Worm (Caenorhabditis elegans) whole organism, L1 larva: ENCODE measurements around the gene tag-321.

Source experiments
- C04F5.9 ChIP-seq: sonication (generic microtip); optimal IDR thresholded peaks from 2 replicates; lab custom pipeline; 2016; ENCODE audit warnings: missing genetic modification characterization, missing compliant biosample characterization
- C16A3.4 ChIP-seq: fragments of 150-350 bp; optimal IDR thresholded peaks from 2 replicates; lab custom pipeline; 2014; ENCODE audit warnings: missing biosample characterization, missing genetic modification characterization
- C34B4.2 ChIP-seq: sonication (generic microtip); optimal IDR thresholded peaks from 2 replicates; lab custom pipeline; 2017; ENCODE audit warnings: mild to moderate bottlenecking, missing genetic modification characterization, missing compliant biosample characterization
- F16B12.6 ChIP-seq: fragments of 150-350 bp; optimal IDR thresholded peaks from 2 replicates; lab custom pipeline; 2014; ENCODE audit warnings: missing biosample characterization, missing genetic modification characterization
- Y116A8C.19 ChIP-seq: sonication (generic microtip); optimal IDR thresholded peaks from 2 replicates; lab custom pipeline; 2016; ENCODE audit warnings: missing compliant biosample characterization, missing genetic modification characterization, borderline replicate concordance
- aly-2 ChIP-seq: fragments of 150-350 bp; optimal IDR thresholded peaks from 2 replicates; lab custom pipeline; 2014; ENCODE audit warnings: missing biosample characterization, missing genetic modification characterization
- ama-1 ChIP-seq: fragments of 150-350 bp; optimal IDR thresholded peaks from 2 replicates; lab custom pipeline; 2014
- ceh-82 ChIP-seq, 3 experiments: fragments of 150-350 bp in 1 of 3; sonication (generic microtip) in 2 of 3; optimal IDR thresholded peaks; 2 replicates each; lab custom pipeline; 2014 to 2017; ENCODE audit warnings: missing biosample characterization in 3 of 3, missing genetic modification characterization in 3 of 3
- dpl-1 ChIP-seq, 3 experiments: fragments of 150-350 bp in 2 of 3; sonication (generic microtip) in 1 of 3; optimal IDR thresholded peaks; 2 replicates each; lab custom pipeline; 2014 to 2017; ENCODE audit warnings: missing biosample characterization in 3 of 3, missing genetic modification characterization in 3 of 3, missing genetic modification reagents in 3 of 3
- efl-1 ChIP-seq, 4 experiments: fragments of 150-350 bp; optimal IDR thresholded peaks in 3 of 4; peaks in 1 of 4; 1 replicate in 1 of 4; 2 replicates in 3 of 4; lab custom pipeline; 2014; ENCODE audit warnings: missing biosample characterization in 2 of 4, missing genetic modification characterization in 2 of 4, missing genetic modification reagents in 2 of 4
- egl-27 ChIP-seq, 2 experiments: fragments of 150-350 bp in 1 of 2; sonication (generic microtip); optimal IDR thresholded peaks; 3 replicates each; lab custom pipeline; 2017 to 2018; ENCODE audit warnings: missing biosample characterization in 2 of 2, missing genetic modification characterization in 2 of 2, missing genetic modification reagents in 2 of 2
- elt-2 ChIP-seq: sonication (generic microtip); optimal IDR thresholded peaks from 2 replicates; lab custom pipeline; 2016; ENCODE audit warnings: missing genetic modification characterization, mild to moderate bottlenecking, inconsistent platforms, missing compliant biosample characterization, missing genetic modification reagents
- elt-3 ChIP-seq, 6 experiments: fragments of 150-350 bp in 1 of 6; sonication (generic microtip); optimal IDR thresholded peaks; 2 replicates each; lab custom pipeline; 2017 to 2018; ENCODE audit warnings: missing biosample characterization in 6 of 6, missing genetic modification characterization in 6 of 6, inconsistent platforms in 1 of 6
- ets-5 ChIP-seq: fragments of 200-800 bp; sonication (Bioruptor generic); IDR thresholded peaks from 2 replicates; pipeline ENCODE4 v1.3.6; 2022; ENCODE audit warnings: missing genetic modification characterization, missing compliant biosample characterization
- fkh-10 ChIP-seq: sonication (generic microtip); optimal IDR thresholded peaks from 2 replicates; lab custom pipeline; 2017; ENCODE audit warnings: missing biosample characterization, missing genetic modification reagents, missing genetic modification characterization
- fkh-4 ChIP-seq: sonication (generic microtip); optimal IDR thresholded peaks from 2 replicates; lab custom pipeline; 2016; ENCODE audit warnings: missing compliant biosample characterization, missing genetic modification characterization, borderline replicate concordance
- fos-1 ChIP-seq: fragments of 150-350 bp; optimal IDR thresholded peaks from 2 replicates; lab custom pipeline; 2014; ENCODE audit warnings: missing biosample characterization, missing genetic modification characterization
- hlh-17 ChIP-seq: fragments of 200-800 bp; sonication (Bioruptor generic); optimal IDR thresholded peaks from 2 replicates; lab custom pipeline; 2018; ENCODE audit warnings: missing genetic modification characterization, mild to moderate bottlenecking, missing compliant biosample characterization, moderate library complexity, borderline replicate concordance
- hpl-2 ChIP-seq: fragments of 150-350 bp; optimal IDR thresholded peaks from 2 replicates; lab custom pipeline; 2014; ENCODE audit warnings: missing biosample characterization, missing genetic modification reagents, missing genetic modification characterization
- lin-14 ChIP-seq: fragments of 200-800 bp; sonication (Bioruptor generic); optimal IDR thresholded peaks from 2 replicates; lab custom pipeline; 2018; ENCODE audit warnings: mild to moderate bottlenecking, missing genetic modification characterization, moderate library complexity, missing compliant biosample characterization
- lin-35 ChIP-seq, 2 experiments: fragments of 150-350 bp; optimal IDR thresholded peaks; 2 replicates each; lab custom pipeline; 2014; ENCODE audit warnings: missing biosample characterization in 2 of 2, missing genetic modification characterization in 2 of 2, missing genetic modification reagents in 2 of 2
- lin-39 ChIP-seq: fragments of 150-350 bp; optimal IDR thresholded peaks from 2 replicates; lab custom pipeline; 2014; ENCODE audit warnings: missing biosample characterization, missing genetic modification reagents, missing genetic modification characterization
- lir-3 ChIP-seq: sonication (generic microtip); optimal IDR thresholded peaks from 2 replicates; lab custom pipeline; 2016; ENCODE audit warnings: mild to moderate bottlenecking, missing genetic modification characterization, moderate library complexity, missing compliant biosample characterization; ENCODE audit not compliant: poor library complexity
- mdl-1 ChIP-seq, 2 experiments: fragments of 150-350 bp; optimal IDR thresholded peaks; 2 replicates each; lab custom pipeline; 2014 to 2017; ENCODE audit warnings: missing biosample characterization in 2 of 2, missing genetic modification characterization in 2 of 2, inconsistent platforms in 1 of 2
- nhr-11 ChIP-seq: fragments of 150-350 bp; optimal IDR thresholded peaks from 2 replicates; lab custom pipeline; 2014; ENCODE audit warnings: missing biosample characterization, missing genetic modification characterization
- nhr-19 ChIP-seq: fragments of 200-800 bp; sonication (Bioruptor generic); conservative IDR thresholded peaks from 2 replicates; pipeline ENCODE4 v1.3.6; 2022; ENCODE audit warnings: missing genetic modification characterization, missing compliant biosample characterization
- nhr-28 ChIP-seq: fragments of 150-350 bp; optimal IDR thresholded peaks from 2 replicates; lab custom pipeline; 2014; ENCODE audit warnings: missing biosample characterization, missing genetic modification characterization
- nhr-71 ChIP-seq: sonication (generic microtip); optimal IDR thresholded peaks from 2 replicates; lab custom pipeline; 2016; ENCODE audit warnings: mild to moderate bottlenecking, missing genetic modification characterization, moderate library complexity, missing compliant biosample characterization
- nhr-76 ChIP-seq: sonication (generic microtip); optimal IDR thresholded peaks from 2 replicates; lab custom pipeline; 2017; ENCODE audit warnings: missing biosample characterization, missing genetic modification characterization
- nhr-84 ChIP-seq: sonication (generic microtip); optimal IDR thresholded peaks from 2 replicates; lab custom pipeline; 2017; ENCODE audit warnings: missing biosample characterization, missing genetic modification characterization
- nhr-90 ChIP-seq: sonication (generic microtip); optimal IDR thresholded peaks from 2 replicates; lab custom pipeline; 2016; ENCODE audit warnings: mild to moderate bottlenecking, missing genetic modification characterization, missing compliant biosample characterization; ENCODE audit not compliant: poor library complexity
- pqm-1 ChIP-seq: sonication (generic microtip); optimal IDR thresholded peaks from 3 replicates; lab custom pipeline; 2017; ENCODE audit warnings: missing biosample characterization, missing genetic modification characterization
- rnt-1 ChIP-seq: sonication (generic microtip); optimal IDR thresholded peaks from 2 replicates; lab custom pipeline; 2016; ENCODE audit warnings: mild to moderate bottlenecking, missing genetic modification characterization, moderate library complexity, missing compliant biosample characterization
- skn-1 ChIP-seq: fragments of 150-350 bp; optimal IDR thresholded peaks from 2 replicates; lab custom pipeline; 2014; ENCODE audit warnings: missing biosample characterization, missing genetic modification characterization
- snpc-4 ChIP-seq: fragments of 150-350 bp; optimal IDR thresholded peaks from 2 replicates; lab custom pipeline; 2014; ENCODE audit warnings: missing biosample characterization, missing genetic modification characterization
- sptf-1 ChIP-seq: fragments of 150-350 bp; optimal IDR thresholded peaks from 2 replicates; lab custom pipeline; 2014; ENCODE audit warnings: missing biosample characterization, missing genetic modification characterization
- sup-37 ChIP-seq: fragments of 200-800 bp; sonication (Bioruptor generic); optimal IDR thresholded peaks from 2 replicates; lab custom pipeline; 2018; ENCODE audit warnings: mild to moderate bottlenecking, missing genetic modification characterization, missing compliant biosample characterization
- tbx-2 ChIP-seq: sonication (generic microtip); optimal IDR thresholded peaks from 2 replicates; lab custom pipeline; 2016; ENCODE audit warnings: missing genetic modification characterization, missing compliant biosample characterization
- unc-130 ChIP-seq: fragments of 150-350 bp; optimal IDR thresholded peaks from 2 replicates; lab custom pipeline; 2017; ENCODE audit warnings: missing biosample characterization, missing genetic modification characterization, inconsistent platforms
- unc-62 ChIP-seq: fragments of 150-350 bp; optimal IDR thresholded peaks from 2 replicates; lab custom pipeline; 2014; ENCODE audit warnings: missing biosample characterization, missing genetic modification reagents, missing genetic modification characterization
- xbp-1 ChIP-seq: sonication (generic microtip); optimal IDR thresholded peaks from 2 replicates; lab custom pipeline; 2016; ENCODE audit warnings: missing genetic modification characterization, missing compliant biosample characterization
- zip-4 ChIP-seq: fragments of 200-800 bp; sonication (Bioruptor generic); optimal IDR thresholded peaks from 2 replicates; lab custom pipeline; 2018; ENCODE audit warnings: mild to moderate bottlenecking, missing genetic modification characterization, moderate library complexity, missing compliant biosample characterization
- ztf-11 ChIP-seq, 2 experiments: sonication (generic microtip); optimal IDR thresholded peaks; 2 replicates each; lab custom pipeline; 2016 to 2017; ENCODE audit warnings: missing genetic modification characterization in 2 of 2, missing biosample characterization in 1 of 2, missing compliant biosample characterization in 1 of 2

Gene tag-321

DNA sequence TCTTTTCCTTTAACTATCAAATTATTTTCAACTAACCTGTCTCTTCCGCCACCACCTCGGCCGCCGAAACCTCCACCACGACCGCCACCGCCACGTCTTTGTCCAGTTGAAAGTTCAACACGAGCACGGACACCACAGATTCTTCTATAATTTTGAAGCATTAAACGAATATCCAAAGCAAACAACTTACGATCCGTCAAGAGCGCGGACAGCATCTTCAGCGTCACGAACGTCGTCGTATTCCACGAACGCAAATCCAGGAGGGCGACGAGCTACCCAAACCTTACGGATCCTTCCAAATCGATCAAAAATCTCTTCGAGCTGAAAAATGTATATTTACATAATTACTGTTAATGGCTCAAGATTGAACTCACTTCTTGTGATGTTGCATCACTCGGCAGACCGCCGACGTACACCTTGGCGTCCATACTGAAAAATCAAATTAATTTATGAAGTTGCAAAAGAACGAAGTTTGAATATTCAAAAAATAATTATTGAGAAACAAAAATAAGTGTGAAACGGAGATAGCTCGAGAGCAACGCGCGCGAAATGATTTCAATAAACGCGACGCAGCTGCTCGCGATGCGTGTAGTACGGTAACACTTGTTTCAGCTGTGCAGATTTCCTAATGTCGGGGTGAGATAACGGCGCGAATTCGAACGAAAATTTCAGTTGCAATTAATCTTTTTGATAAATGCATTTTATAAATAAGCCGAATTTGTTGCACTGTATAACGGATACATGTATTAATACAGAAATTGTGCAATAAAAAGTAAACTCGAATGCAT, 7.3 kb upstream of the tag-321 start, which contains the start of gene rsp-6 (continued):
- peak in 1 of 2 experiments; percentile 1 for TF ChIP-seq ztf-11 (tag; optimal IDR thresholded peaks at IDR 0.05; lab: Kevin White, UChicago)
- TF ChIP-seq nhr-71 (tag; lab: Kevin White, UChicago), result peak; percentile 92
- peak; percentile 33 for TF ChIP-seq zip-4 (GFP tag; lab: Kevin White, UChicago)
- TF ChIP-seq Y116A8C.19 (tag; lab: Kevin White, UChicago), result no peak
- TF ChIP-seq nhr-90 (tag; lab: Kevin White, UChicago), result peak; percentile 50
- peak; percentile 55 for TF ChIP-seq lir-3 (tag; lab: Kevin White, UChicago)
- TF ChIP-seq elt-3 (tag; optimal IDR thresholded peaks at IDR 0.05; lab: Kevin White, UChicago), result peak in 2 of 6 experiments; percentile 9 to 72
- TF ChIP-seq nhr-11 (tag; lab: Kevin White, UChicago), result peak; percentile 23
- peak; percentile 82 for TF ChIP-seq fos-1
- no peak for TF ChIP-seq C34B4.2 (tag; lab: Kevin White, UChicago)
- peak; percentile 87 for TF ChIP-seq xbp-1 (tag; lab: Kevin White, UChicago)
- TF ChIP-seq C16A3.4 (tag; lab: Kevin White, UChicago), result peak; percentile 94
- peak; percentile 46 for TF ChIP-seq C04F5.9
- no peak for TF ChIP-seq unc-62 (GFP tag; lab: Kevin White, UChicago)
- TF ChIP-seq pqm-1 (tag; lab: Kevin White, UChicago), result no peak
- TF ChIP-seq sptf-1 (tag; lab: Kevin White, UChicago), result no peak
- peak; percentile 89 for TF ChIP-seq skn-1 (tag; lab: Kevin White, UChicago)
- peak; percentile 89 for TF ChIP-seq lin-14
- TF ChIP-seq nhr-84 (tag; lab: Kevin White, UChicago), result no peak
- TF ChIP-seq F16B12.6 (tag; lab: Kevin White, UChicago), result peak; percentile 69
- peak; percentile 10 for TF ChIP-seq snpc-4 (tag; lab: Kevin White, UChicago)
- peak; percentile 67 for TF ChIP-seq fkh-10 (GFP tag; lab: Kevin White, UChicago)
- no peak for TF ChIP-seq egl-27 (tag; optimal IDR thresholded peaks at IDR 0.05; lab: Kevin White, UChicago)
- peak; percentile 88 for TF ChIP-seq tbx-2 (tag; lab: Kevin White, UChicago)
- TF ChIP-seq ceh-82 (tag; optimal IDR thresholded peaks at IDR 0.05; lab: Kevin White, UChicago), result peak; percentile 72 to 94 (median 78)
- TF ChIP-seq fkh-4 (tag; lab: Kevin White, UChicago), result no peak
- peak in 1 of 2 experiments; percentile 89 for TF ChIP-seq mdl-1 (tag; optimal IDR thresholded peaks at IDR 0.05; lab: Kevin White, UChicago)
- TF ChIP-seq ama-1, result no peak
- TF ChIP-seq ets-5 (GFP tag; lab: Robert Waterston, UW), result no peak

ce11 chrIV:7790151-7790691, 6.6 kb upstream of the tag-321 start:
- TF ChIP-seq rnt-1 (tag; lab: Kevin White, UChicago) (no peak), efl-1 (optimal IDR thresholded peaks at IDR 0.05; lab: Kevin White, UChicago) (no peak), efl-1 (GFP tag; optimal IDR thresholded peaks at IDR 0.05 in 1 of 2; lab: Kevin White, UChicago) (peak in 1 of 2 experiments; percentile 72)
- TF ChIP-seq, all 84 proteins: peak for 1

ce11 chrIV:7789521-7789949, 5.9 kb upstream of the tag-321 start, which contains the start of gene imp-3:
imp-3 (minus strand) TSS chrIV:7789613.
- no peak for TF ChIP-seq nhr-11 (tag; lab: Kevin White, UChicago)
- TF ChIP-seq aly-2 (tag; lab: Kevin White, UChicago), result peak; percentile 16
- peak; percentile 58 for TF ChIP-seq nhr-90 (tag; lab: Kevin White, UChicago)
- 0 out of 2 replicates have a peak, but pooled peaks have one; percentile 11 for TF ChIP-seq nhr-19 (GFP tag; lab: Robert Waterston, UW)
- peak in 3 of 6 experiments; percentile 12 to 56 (median 15) for TF ChIP-seq elt-3 (tag; optimal IDR thresholded peaks at IDR 0.05; lab: Kevin White, UChicago)
- TF ChIP-seq nhr-76 (tag; lab: Kevin White, UChicago), result no peak
- TF ChIP-seq xbp-1 (tag; lab: Kevin White, UChicago), result peak; percentile 7
- no peak for TF ChIP-seq zip-4 (GFP tag; lab: Kevin White, UChicago)
- peak; percentile 6 for TF ChIP-seq elt-2
- TF ChIP-seq hlh-17 (GFP tag; lab: Kevin White, UChicago), result no peak
- no peak for TF ChIP-seq nhr-28
- no peak for TF ChIP-seq lin-39 (tag; lab: Kevin White, UChicago)
- TF ChIP-seq C16A3.4 (tag; lab: Kevin White, UChicago), result no peak
- peak; percentile 71 for TF ChIP-seq lin-14
- peak; percentile 13 to 62 for TF ChIP-seq lin-35 (GFP tag; optimal IDR thresholded peaks at IDR 0.05; lab: Kevin White, UChicago)
- peak; percentile 26 to 42 for TF ChIP-seq efl-1 (optimal IDR thresholded peaks at IDR 0.05; lab: Kevin White, UChicago)
- peak; percentile 21 to 95 for TF ChIP-seq efl-1 (GFP tag; optimal IDR thresholded peaks at IDR 0.05 in 1 of 2; lab: Kevin White, UChicago)
- TF ChIP-seq dpl-1 (GFP tag; optimal IDR thresholded peaks at IDR 0.05; lab: Kevin White, UChicago), result peak in 2 of 3 experiments; percentile 31 to 41
- peak; percentile 37 for TF ChIP-seq tbx-2 (tag; lab: Kevin White, UChicago)
- TF ChIP-seq hpl-2 (GFP tag; lab: Kevin White, UChicago), result no peak
- peak; percentile 32 for TF ChIP-seq unc-130
- no peak for TF ChIP-seq sptf-1 (tag; lab: Kevin White, UChicago)
- TF ChIP-seq nhr-71 (tag; lab: Kevin White, UChicago), result peak; percentile 65
- TF ChIP-seq sup-37 (GFP tag; lab: Kevin White, UChicago), result no peak
